Worm (Caenorhabditis elegans): Measurements from ENCODE around the gene drn-1.

drn-1 gene

DNA sequence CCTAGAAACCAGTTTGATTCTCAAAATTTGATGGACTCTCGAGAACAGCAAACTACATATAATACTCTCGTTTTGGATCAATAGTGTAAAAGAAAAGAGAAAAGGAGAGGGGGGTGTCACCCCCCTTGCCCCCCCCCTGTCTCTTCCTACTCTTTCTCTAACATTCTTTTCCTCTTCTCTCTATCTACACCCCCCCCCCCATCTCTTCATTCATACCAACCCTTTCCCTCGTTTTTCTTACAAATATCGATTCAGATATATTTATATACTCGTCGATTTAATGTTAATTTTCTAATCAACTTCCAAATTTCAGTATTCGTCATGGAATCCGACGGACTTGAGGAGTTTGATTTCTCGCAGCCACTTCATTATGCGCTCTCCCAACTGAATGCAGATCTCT lies 40.5 kb downstream of the drn-1 start, which contains the start of gene EGAP2.1:
Gene EGAP2.1, plus strand, starts transcription at position 301 of the 400 bp plus-strand sequence.
- no peak for TF ChIP-seq sma-9 (GFP tag; optimal IDR thresholded peaks at IDR 0.05)
- TF ChIP-seq sma-9 (tag; optimal IDR thresholded peaks at IDR 0.05) = no peak
- no peak for TF ChIP-seq unc-39 (tag; optimal IDR thresholded peaks at IDR 0.05)
- TF ChIP-seq elt-1 (tag; optimal IDR thresholded peaks at IDR 0.05) = no peak

DNA sequence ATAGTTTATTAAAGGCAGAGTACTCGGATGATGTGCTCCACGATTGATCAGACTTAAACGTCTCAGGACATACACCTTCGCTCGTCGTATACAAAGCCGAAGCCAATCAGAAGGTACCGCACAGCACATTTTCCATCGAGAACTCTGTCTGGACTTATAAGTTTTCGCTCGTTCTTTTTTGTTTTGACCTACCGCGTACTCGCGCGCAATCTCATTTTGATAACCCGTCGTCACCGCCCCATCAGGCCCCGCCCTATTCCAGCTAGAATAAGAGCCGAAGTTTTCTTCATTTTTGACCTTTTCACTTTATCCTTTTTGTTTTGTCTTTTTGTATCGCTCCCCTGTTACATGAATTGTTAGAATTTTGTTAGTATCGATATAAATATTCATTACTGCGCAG lies 42.0 kb downstream of the drn-1 start, which contains the start of gene EGAP2.2:
Gene EGAP2.2, plus strand, starts transcription at position 301 of the 400 bp plus-strand sequence.
- no peak for TF ChIP-seq snpc-4 (tag; optimal IDR thresholded peaks at IDR 0.05)
- TF ChIP-seq ztf-4 (tag; optimal IDR thresholded peaks at IDR 0.05) = no peak
- no peak for TF ChIP-seq lin-11 (tag; optimal IDR thresholded peaks at IDR 0.05)
- TF ChIP-seq sem-4 (tag; optimal IDR thresholded peaks at IDR 0.05) = no peak
- no peak for TF ChIP-seq nhr-10 (tag; optimal IDR thresholded peaks at IDR 0.05)

DNA sequence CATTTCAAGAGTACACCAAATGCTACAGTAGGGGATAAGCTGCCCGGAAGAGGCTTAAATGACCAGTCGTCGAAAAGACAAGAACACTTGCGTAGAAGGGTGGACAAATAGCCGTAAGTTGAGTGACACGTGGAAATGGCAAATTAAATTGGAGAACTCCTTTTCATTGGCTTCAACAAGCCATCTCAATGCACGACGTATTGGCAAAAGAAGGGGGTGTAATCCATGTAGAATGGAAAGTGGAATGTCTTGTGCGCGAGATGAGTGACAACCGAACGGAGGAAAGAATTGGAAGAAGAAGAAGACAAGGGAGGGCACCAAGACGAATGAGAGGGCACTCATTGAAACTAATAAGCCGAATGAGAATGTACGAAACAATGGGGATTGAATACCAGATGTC lies 43.0 kb downstream of the drn-1 start:
- TF ChIP-seq ceh-16 (tag; optimal IDR thresholded peaks at IDR 0.05) = no peak

DNA sequence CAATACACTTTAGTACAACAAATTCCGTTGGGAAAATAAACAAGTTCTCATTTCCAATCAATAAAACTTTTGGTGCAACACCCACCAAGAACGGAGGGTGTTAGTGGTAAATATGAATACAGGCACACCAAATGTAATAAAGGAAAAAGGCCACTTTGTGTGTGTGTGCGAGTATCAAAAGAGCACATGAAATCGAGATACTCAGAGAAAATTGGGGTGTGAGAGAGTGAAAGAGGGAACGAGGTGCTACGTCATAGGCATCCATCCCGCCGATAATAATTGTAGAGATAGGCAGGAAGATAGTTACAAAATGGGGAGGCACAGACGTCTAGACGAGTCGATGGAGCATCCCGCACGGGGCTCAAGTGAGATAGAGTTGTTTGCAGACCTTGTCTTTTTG lies 43.9 kb downstream of the drn-1 start:
- TF ChIP-seq gmeb-1 (tag; optimal IDR thresholded peaks at IDR 0.05) (peak; percentile 28), nhr-129 (tag; optimal IDR thresholded peaks at IDR 0.05) (peak; percentile 66), elt-1 (tag; optimal IDR thresholded peaks at IDR 0.05) (no peak), sma-9 (GFP tag; optimal IDR thresholded peaks at IDR 0.05) (peak; percentile 42), sma-9 (tag; optimal IDR thresholded peaks at IDR 0.05) (no peak), F13H6.1 (tag; optimal IDR thresholded peaks at IDR 0.05) (peak; percentile 67), ZK546.5 (tag; optimal IDR thresholded peaks at IDR 0.05) (no peak), unc-55 (GFP tag; optimal IDR thresholded peaks at IDR 0.05) (peak; percentile 28), C34F6.9 (tag; optimal IDR thresholded peaks at IDR 0.05) (peak; percentile 32), fos-1 (tag; optimal IDR thresholded peaks at IDR 0.05) (peak; percentile 41), crh-2 (tag; optimal IDR thresholded peaks at IDR 0.05) (peak; percentile 39), nhr-25 (tag; optimal IDR thresholded peaks at IDR 0.05) (no peak), ztf-1 (GFP tag; conservative IDR thresholded peaks at IDR 0.05) (no peak)

DNA sequence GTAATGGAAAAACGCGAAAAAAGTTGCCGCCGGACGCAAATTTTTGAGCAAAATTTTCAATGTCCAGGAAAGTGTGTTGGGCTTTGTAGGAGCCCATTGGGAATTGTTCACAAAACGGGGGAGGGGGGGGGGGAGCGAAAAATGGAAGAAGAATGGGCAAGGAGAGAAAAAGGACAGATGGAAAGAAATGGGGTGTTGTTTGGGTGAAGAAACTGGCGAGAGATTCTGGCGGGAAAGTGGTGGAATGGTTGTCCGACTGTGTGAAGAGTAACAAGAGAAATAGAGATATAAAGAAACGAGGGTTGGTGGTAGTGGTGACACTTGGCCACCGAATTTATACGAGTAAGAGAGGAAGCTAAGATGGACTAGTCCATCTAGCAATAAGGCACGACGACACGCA lies 45.3 kb downstream of the drn-1 start:
- no peak for TF ChIP-seq R02D3.7 (tag; optimal IDR thresholded peaks at IDR 0.05)
- TF ChIP-seq lin-13 (GFP tag; optimal IDR thresholded peaks at IDR 0.05) = no peak
- TF ChIP-seq nhr-6 (tag; optimal IDR thresholded peaks at IDR 0.05) = no peak
- TF ChIP-seq unc-55 (GFP tag; optimal IDR thresholded peaks at IDR 0.05) = peak; percentile 39
- TF ChIP-seq lsy-2 (tag; optimal IDR thresholded peaks at IDR 0.05) = peak in 1 of 2 experiments; percentile 17
- peak; percentile 6 for TF ChIP-seq nhr-129 (tag; optimal IDR thresholded peaks at IDR 0.05)
- no peak for TF ChIP-seq unc-39 (tag; optimal IDR thresholded peaks at IDR 0.05)
- TF ChIP-seq unc-62 (GFP tag; optimal IDR thresholded peaks at IDR 0.05) = no peak
- no peak for TF ChIP-seq peb-1 (tag; optimal IDR thresholded peaks at IDR 0.05)
- TF ChIP-seq nhr-25 (tag; optimal IDR thresholded peaks at IDR 0.05) = no peak
- peak; percentile 20 for TF ChIP-seq C34F6.9 (tag; optimal IDR thresholded peaks at IDR 0.05)
- no peak for TF ChIP-seq ceh-16 (tag; optimal IDR thresholded peaks at IDR 0.05)
- TF ChIP-seq mab-5 (tag; optimal IDR thresholded peaks at IDR 0.05) = peak; percentile 24

DNA sequence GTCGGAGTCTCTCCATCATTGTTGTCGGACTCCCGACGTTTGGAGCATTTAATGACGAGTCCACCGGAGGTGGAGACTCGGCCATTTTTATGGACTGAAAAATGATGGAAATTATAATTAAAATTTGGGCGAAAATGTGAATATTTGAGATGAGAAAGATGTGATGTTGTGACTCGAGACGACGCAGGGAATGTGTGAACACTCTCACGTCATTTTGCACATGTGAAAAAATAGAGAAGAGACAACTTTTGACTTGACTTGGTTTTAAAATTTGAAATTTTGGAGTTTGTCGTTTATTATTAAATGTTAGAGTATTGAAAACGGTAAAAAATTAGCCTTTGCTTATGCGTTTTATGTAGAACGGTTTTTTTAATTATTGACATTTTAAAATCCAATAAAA lies 46.4 kb downstream of the drn-1 start, which contains the start of gene dsh-1:
Gene dsh-1, minus strand, starts transcription at position 101 of the 400 bp plus-strand sequence.
- TF ChIP-seq ama-1 (optimal IDR thresholded peaks at IDR 0.05) = no peak
- no peak for TF ChIP-seq zag-1 (tag; optimal IDR thresholded peaks at IDR 0.05)
- TF ChIP-seq lin-39 (tag; optimal IDR thresholded peaks at IDR 0.05) = no peak
- TF ChIP-seq nhr-237 (tag; optimal IDR thresholded peaks at IDR 0.05) = no peak
- TF ChIP-seq Y55F3AM.14 (GFP tag; optimal IDR thresholded peaks at IDR 0.05) = no peak
- no peak for TF ChIP-seq unc-62 (GFP tag; optimal IDR thresholded peaks at IDR 0.05)
- no peak for TF ChIP-seq blmp-1 (tag; optimal IDR thresholded peaks at IDR 0.05; ENCODE audit: insufficient read depth)
- TF ChIP-seq ztf-1 (GFP tag; conservative IDR thresholded peaks at IDR 0.05) = no peak
- TF ChIP-seq F13H6.1 (tag; optimal IDR thresholded peaks at IDR 0.05) = no peak
- no peak for TF ChIP-seq unc-39 (tag; optimal IDR thresholded peaks at IDR 0.05)
